Fruit fly (Drosophila melanogaster): ENCODE results near the gene mura.
A peak's percentile ranks its signal among the peaks of the same experiment; 100 is the strongest.

The mura gene

dm6 chr3R:9487961-9488360 lies 63.6 kb downstream of the mura start (continued):
- TF ChIP-seq CG43689 (GFP tag; IDR thresholded peaks at IDR 0.05) (no peak), caup (GFP tag; optimal IDR thresholded peaks at IDR 0.05; ENCODE audit: severe bottlenecking) (no peak), slp2 (GFP tag; optimal IDR thresholded peaks at IDR 0.05) (no peak), eyg (GFP tag; optimal IDR thresholded peaks at IDR 0.05) (no peak), sug (tag; optimal IDR thresholded peaks at IDR 0.05) (no peak), bcd (GFP tag; optimal IDR thresholded peaks at IDR 0.05) (no peak), Hand (GFP tag; optimal IDR thresholded peaks at IDR 0.05) (peak; percentile 56), CG11093 (GFP tag; IDR thresholded peaks at IDR 0.05) (no peak), Sox100B (GFP tag; optimal IDR thresholded peaks at IDR 0.05) (no peak), Nf-YC (tag; optimal IDR thresholded peaks at IDR 0.05) (peak; percentile 14), Bteb2 (GFP tag; optimal IDR thresholded peaks at IDR 0.05) (no peak), grau (tag; optimal IDR thresholded peaks at IDR 0.05) (peak; percentile 27), CG7372 (GFP tag; IDR thresholded peaks at IDR 0.05) (no peak), CG17328 (GFP tag; IDR thresholded peaks at IDR 0.05) (no peak), hth (optimal IDR thresholded peaks at IDR 0.05) (no peak), Awh (GFP tag; IDR thresholded peaks at IDR 0.05) (no peak), CG3281 (GFP tag; optimal IDR thresholded peaks at IDR 0.05) (peak; percentile 12), Fer3 (tag; optimal IDR thresholded peaks at IDR 0.05) (no peak), CG15269 (tag; optimal IDR thresholded peaks at IDR 0.05) (peak; percentile 10), CG30403 (GFP tag; optimal IDR thresholded peaks at IDR 0.05) (peak; percentile 17), CG18619 (GFP tag; optimal IDR thresholded peaks at IDR 0.05) (peak; percentile 18), dpn (GFP tag; optimal IDR thresholded peaks at IDR 0.05) (no peak), CG9437 (GFP tag; optimal IDR thresholded peaks at IDR 0.05) (no peak), CG12219 (GFP tag; optimal IDR thresholded peaks at IDR 0.05) (no peak), Meics (GFP tag; optimal IDR thresholded peaks at IDR 0.05) (peak; percentile 52), dm (GFP tag; optimal IDR thresholded peaks at IDR 0.05) (no peak), cwo (GFP tag; optimal IDR thresholded peaks at IDR 0.05) (peak; percentile 4), CG10565 (GFP tag; optimal IDR thresholded peaks at IDR 0.05) (no peak), CG10274 (GFP tag; optimal IDR thresholded peaks at IDR 0.05) (no peak), ssp (GFP tag; IDR thresholded peaks at IDR 0.05) (no peak), NfI (GFP tag; optimal IDR thresholded peaks at IDR 0.05) (no peak), hbn (GFP tag; IDR thresholded peaks at IDR 0.05; ENCODE audit: partially characterized antibody) (no peak), ttk (GFP tag; IDR thresholded peaks at IDR 0.05) (no peak)

dm6 chr3R:9487561-9487960 lies 64.0 kb downstream of the mura start:
- no peak for TF ChIP-seq nerfin-2 (GFP tag; IDR thresholded peaks at IDR 0.05; ENCODE audit: partially characterized antibody)
- peak; percentile 88 for TF ChIP-seq abd-A (tag; optimal IDR thresholded peaks at IDR 0.05)
- TF ChIP-seq CG11723 (GFP tag; optimal IDR thresholded peaks at IDR 0.05): no peak
- TF ChIP-seq HHEX (GFP tag; optimal IDR thresholded peaks at IDR 0.05): no peak
- no peak for TF ChIP-seq chn (GFP tag; optimal IDR thresholded peaks at IDR 0.05)
- no peak for TF ChIP-seq Asciz (GFP tag; optimal IDR thresholded peaks at IDR 0.05)
- no peak for TF ChIP-seq CG3847 (GFP tag; IDR thresholded peaks at IDR 0.05)
- peak; percentile 24; the same call in 1 of the 2 replicates for TF ChIP-seq Rfx (GFP tag; IDR thresholded peaks at IDR 0.05)
- no peak for TF ChIP-seq slbo (GFP tag; IDR thresholded peaks at IDR 0.05)
- TF ChIP-seq Bgb (GFP tag; IDR thresholded peaks at IDR 0.05; ENCODE audit: partially characterized antibody): no peak
- no peak for TF ChIP-seq wdn (GFP tag; IDR thresholded peaks at IDR 0.05)
- no peak for TF ChIP-seq Lpt (GFP tag; optimal IDR thresholded peaks at IDR 0.05)
- 0 out of 2 replicates have a peak, but pooled peaks have one; percentile 33 for TF ChIP-seq CG32532 (GFP tag; IDR thresholded peaks at IDR 0.05)
- TF ChIP-seq CG16779 (GFP tag; IDR thresholded peaks at IDR 0.05): 0 out of 2 replicates have a peak, but pooled peaks have one; percentile 3
- peak; percentile 51 for TF ChIP-seq crol (GFP tag; IDR thresholded peaks at IDR 0.05)
- TF ChIP-seq D19A (tag; optimal IDR thresholded peaks at IDR 0.05): no peak
- no peak for TF ChIP-seq ems (GFP tag; optimal IDR thresholded peaks at IDR 0.05)
- no peak for TF ChIP-seq CG7786 (GFP tag; optimal IDR thresholded peaks at IDR 0.05)
- no peak for TF ChIP-seq nom (GFP tag; optimal IDR thresholded peaks at IDR 0.05)
- TF ChIP-seq Hr39 (optimal IDR thresholded peaks at IDR 0.05): no peak
